Worm (Caenorhabditis elegans): ENCODE data around the gene K10H10.10.

DNA sequence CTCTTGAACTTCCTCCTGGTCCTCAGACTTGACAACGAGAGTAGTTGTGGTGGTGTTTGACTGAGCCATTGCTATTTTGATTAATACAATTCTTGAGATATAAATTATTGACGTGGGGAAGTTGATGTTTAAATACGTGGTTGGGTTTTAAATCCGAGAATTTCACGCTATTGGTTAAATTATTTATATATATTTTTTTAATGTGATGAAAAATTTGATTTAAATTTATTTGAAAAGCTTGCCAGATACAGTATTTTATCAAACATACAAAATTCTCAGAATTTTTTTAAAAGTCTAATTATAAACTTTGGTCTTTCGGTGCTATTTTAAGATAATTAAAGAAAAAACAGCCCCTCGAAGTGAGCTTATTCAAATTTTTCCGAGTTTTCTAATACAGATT lies at the start of gene K10H10.10, which contains the start of gene K10H10.7:
- TF ChIP-seq mep-1 (tag; optimal IDR thresholded peaks at IDR 0.05) = no peak
- no peak for TF ChIP-seq unc-39 (tag; optimal IDR thresholded peaks at IDR 0.05)
- no peak for TF ChIP-seq snpc-4 (tag; optimal IDR thresholded peaks at IDR 0.05)
- TF ChIP-seq ztf-11 (tag; optimal IDR thresholded peaks at IDR 0.05) = no peak

Data from whole organism, mixed stage, embryonic.